Fruit fly (Drosophila melanogaster) whole organism, embryonic: ENCODE results near the gene wrm2.

Experiments
- ATbp ChIP-seq: fragments of 200-800 bp; sonication (Bioruptor generic); optimal IDR thresholded peaks from 2 replicates; lab custom pipeline; 2017; ENCODE audit warnings: missing biosample characterization, mild to moderate bottlenecking, missing genetic modification characterization, missing genetic modification reagents
- Atf3 ChIP-seq: fragments of 200-800 bp; sonication (Bioruptor generic); optimal IDR thresholded peaks from 3 replicates; lab custom pipeline; 2016; ENCODE audit warnings: missing biosample characterization, missing genetic modification characterization
- BEAF-32 ChIP-seq: fragments of 200-800 bp; sonication (Bioruptor generic); optimal IDR thresholded peaks from 3 replicates; lab custom pipeline; 2017; ENCODE audit warnings: missing biosample characterization, missing genetic modification characterization, mild to moderate bottlenecking, moderate library complexity, missing genetic modification reagents
- Bgb ChIP-seq: fragments of 200-800 bp; sonication (Bioruptor generic); IDR thresholded peaks from 2 replicates; pipeline ENCODE4 v1.3.6; 2022; ENCODE audit warnings: missing biosample characterization, missing genetic modification characterization; ENCODE audit not compliant: partially characterized antibody
- Bteb2 ChIP-seq: fragments of 200-800 bp; sonication (Bioruptor generic); optimal IDR thresholded peaks from 2 replicates; lab custom pipeline; 2016; ENCODE audit warnings: missing biosample characterization, missing genetic modification characterization
- CG10267 ChIP-seq: fragments of 200-800 bp; sonication (Bioruptor generic); optimal IDR thresholded peaks from 2 replicates; lab custom pipeline; 2018; ENCODE audit warnings: missing biosample characterization, mild to moderate bottlenecking, missing genetic modification characterization, moderate library complexity
- CG11398 ChIP-seq: fragments of 200-800 bp; sonication (Bioruptor generic); optimal IDR thresholded peaks from 2 replicates; lab custom pipeline; 2016; ENCODE audit warnings: missing biosample characterization, missing genetic modification characterization
- CG12155 ChIP-seq: fragments of 200-800 bp; sonication (Bioruptor generic); optimal IDR thresholded peaks from 3 replicates; lab custom pipeline; 2016; ENCODE audit warnings: missing biosample characterization, missing genetic modification characterization
- CG12236 ChIP-seq: fragments of 200-800 bp; sonication (Bioruptor generic); optimal IDR thresholded peaks from 2 replicates; lab custom pipeline; 2016; ENCODE audit warnings: missing biosample characterization, missing genetic modification characterization
- CG13123 ChIP-seq: fragments of 200-800 bp; sonication (Bioruptor generic); optimal IDR thresholded peaks from 2 replicates; lab custom pipeline; 2016; ENCODE audit warnings: missing biosample characterization, missing genetic modification characterization
- CG14050 ChIP-seq: fragments of 200-800 bp; sonication (Bioruptor generic); IDR thresholded peaks from 3 replicates; pipeline ENCODE4 v1.3.6; 2022; ENCODE audit warnings: missing biosample characterization, missing genetic modification characterization
- CG14710 ChIP-seq: fragments of 200-800 bp; sonication (Bioruptor generic); optimal IDR thresholded peaks from 3 replicates; lab custom pipeline; 2019; ENCODE audit warnings: missing biosample characterization, mild to moderate bottlenecking, missing genetic modification characterization, moderate library complexity
- CG14965 ChIP-seq: fragments of 200-800 bp; sonication (Bioruptor generic); optimal IDR thresholded peaks from 2 replicates; lab custom pipeline; 2016; ENCODE audit warnings: missing biosample characterization, missing genetic modification characterization, borderline replicate concordance
- CG1647 ChIP-seq: fragments of 200-800 bp; sonication (Bioruptor generic); optimal IDR thresholded peaks from 3 replicates; lab custom pipeline; 2016; ENCODE audit warnings: missing biosample characterization, missing genetic modification characterization
- CG2116 ChIP-seq: fragments of 200-800 bp; sonication (Bioruptor generic); optimal IDR thresholded peaks from 3 replicates; lab custom pipeline; 2018; ENCODE audit warnings: missing biosample characterization, mild to moderate bottlenecking, missing genetic modification characterization
- CG30403 ChIP-seq: fragments of 200-800 bp; sonication (Bioruptor generic); optimal IDR thresholded peaks from 3 replicates; lab custom pipeline; 2016; ENCODE audit warnings: missing biosample characterization, missing genetic modification characterization
- CG6791 ChIP-seq: fragments of 200-800 bp; sonication (Bioruptor generic); IDR thresholded peaks from 3 replicates; pipeline ENCODE4 v1.3.6; 2022; ENCODE audit warnings: missing biosample characterization, missing genetic modification characterization; ENCODE audit not compliant: partially characterized antibody
- CG7987 ChIP-seq: fragments of 200-800 bp; sonication (Bioruptor generic); optimal IDR thresholded peaks from 2 replicates; lab custom pipeline; 2018; ENCODE audit warnings: missing biosample characterization, mild to moderate bottlenecking, missing genetic modification characterization, moderate library complexity
- CG8089 ChIP-seq: fragments of 200-800 bp; sonication (Bioruptor generic); optimal IDR thresholded peaks from 3 replicates; lab custom pipeline; 2016; ENCODE audit warnings: missing biosample characterization, missing genetic modification characterization
- Dbx ChIP-seq: fragments of 200-800 bp; sonication (Bioruptor generic); IDR thresholded peaks from 3 replicates; pipeline ENCODE4 v1.3.6; 2022; ENCODE audit warnings: missing biosample characterization, missing genetic modification characterization
- Dref ChIP-seq: fragments of 200-800 bp; sonication (Bioruptor generic); IDR thresholded peaks from 2 replicates; pipeline ENCODE4 v1.3.6; 2022; ENCODE audit warnings: missing biosample characterization, missing genetic modification characterization
- Drgx ChIP-seq: fragments of 200-800 bp; sonication (Bioruptor generic); IDR thresholded peaks from 2 replicates; pipeline ENCODE4 v1.3.6; 2022; ENCODE audit warnings: missing biosample characterization, missing genetic modification characterization
- Gug ChIP-seq: fragments of 200-800 bp; sonication (Bioruptor generic); IDR thresholded peaks from 4 replicates; pipeline ENCODE4 v1.3.6; 2022; ENCODE audit warnings: missing biosample characterization, missing genetic modification characterization
- Hmr ChIP-seq: fragments of 200-800 bp; sonication (Bioruptor generic); optimal IDR thresholded peaks from 3 replicates; lab custom pipeline; 2017; ENCODE audit warnings: mild to moderate bottlenecking, missing biosample characterization, missing genetic modification reagents, missing genetic modification characterization
- Hsf ChIP-seq: fragments of 200-800 bp; sonication (Bioruptor generic); optimal IDR thresholded peaks from 3 replicates; lab custom pipeline; 2016; ENCODE audit warnings: missing biosample characterization, missing genetic modification characterization
- Mad ChIP-seq: fragments of 200-800 bp; sonication (Bioruptor generic); optimal IDR thresholded peaks from 2 replicates; lab custom pipeline; 2016; ENCODE audit warnings: missing biosample characterization, missing genetic modification characterization
- Max ChIP-seq: fragments of 200-800 bp; sonication (Bioruptor generic); optimal IDR thresholded peaks from 2 replicates; lab custom pipeline; 2016; ENCODE audit warnings: missing biosample characterization, mild to moderate bottlenecking, missing genetic modification characterization
- Meics ChIP-seq: fragments of 200-800 bp; sonication (Bioruptor generic); optimal IDR thresholded peaks from 2 replicates; lab custom pipeline; 2017; ENCODE audit warnings: missing biosample characterization, mild to moderate bottlenecking, missing genetic modification characterization
- NC2β ChIP-seq: fragments of 200-800 bp; sonication (Bioruptor generic); optimal IDR thresholded peaks from 2 replicates; lab custom pipeline; 2016; ENCODE audit warnings: missing biosample characterization, missing genetic modification characterization
- Oli ChIP-seq: fragments of 200-800 bp; sonication (Bioruptor generic); optimal IDR thresholded peaks from 2 replicates; lab custom pipeline; 2018; ENCODE audit warnings: missing biosample characterization, mild to moderate bottlenecking, missing genetic modification characterization, moderate library complexity
- Ravus ChIP-seq: fragments of 200-800 bp; sonication (Bioruptor generic); IDR thresholded peaks from 2 replicates; pipeline ENCODE4 v1.3.6; 2022; ENCODE audit warnings: missing biosample characterization, missing genetic modification characterization
- Scr ChIP-seq: fragments of 200-800 bp; sonication (Bioruptor generic); IDR thresholded peaks from 2 replicates; pipeline ENCODE4 v1.3.6; 2022; ENCODE audit warnings: missing biosample characterization, missing genetic modification characterization; ENCODE audit not compliant: partially characterized antibody
- TFAM ChIP-seq: fragments of 200-800 bp; sonication (Bioruptor generic); optimal IDR thresholded peaks from 2 replicates; lab custom pipeline; 2017; ENCODE audit warnings: missing biosample characterization, missing genetic modification characterization, inconsistent platforms
- Xbp1 ChIP-seq: fragments of 200-800 bp; sonication (Bioruptor generic); optimal IDR thresholded peaks from 3 replicates; lab custom pipeline; 2016; ENCODE audit warnings: missing biosample characterization, mild to moderate bottlenecking, missing genetic modification characterization
- ara ChIP-seq: fragments of 200-800 bp; sonication (Bioruptor generic); IDR thresholded peaks from 2 replicates; pipeline ENCODE4 v1.3.6; 2022; ENCODE audit warnings: missing biosample characterization, missing genetic modification characterization
- bbx ChIP-seq: fragments of 200-800 bp; sonication (Bioruptor generic); IDR thresholded peaks from 2 replicates; pipeline ENCODE4 v1.3.6; 2022; ENCODE audit warnings: missing biosample characterization, missing genetic modification characterization; ENCODE audit not compliant: partially characterized antibody
- corto ChIP-seq: fragments of 200-800 bp; sonication (Bioruptor generic); optimal IDR thresholded peaks from 2 replicates; lab custom pipeline; 2016; ENCODE audit warnings: missing biosample characterization, mild to moderate bottlenecking, missing genetic modification characterization, moderate library complexity
- danr ChIP-seq: fragments of 200-800 bp; sonication (Bioruptor generic); IDR thresholded peaks from 2 replicates; pipeline ENCODE4 v1.3.6; 2022; ENCODE audit warnings: missing biosample characterization, missing genetic modification characterization
- dati ChIP-seq: fragments of 200-800 bp; sonication (Bioruptor generic); IDR thresholded peaks from 2 replicates; pipeline ENCODE4 v1.3.6; 2022; ENCODE audit warnings: missing biosample characterization, missing genetic modification characterization
- dpn ChIP-seq, 2 experiments: fragments of 200-800 bp; sonication (Bioruptor generic); optimal IDR thresholded peaks; 3 replicates each; lab custom pipeline; 2016; ENCODE audit warnings: missing biosample characterization in 2 of 2, missing genetic modification characterization in 2 of 2
- gcm2 ChIP-seq: fragments of 200-800 bp; sonication (Bioruptor generic); optimal IDR thresholded peaks from 2 replicates; lab custom pipeline; 2016; ENCODE audit warnings: missing biosample characterization, missing genetic modification characterization
- hbn ChIP-seq: fragments of 200-800 bp; sonication (Bioruptor generic); IDR thresholded peaks from 2 replicates; pipeline ENCODE4 v1.3.6; 2022; ENCODE audit warnings: missing biosample characterization, missing genetic modification characterization; ENCODE audit not compliant: partially characterized antibody
- lola ChIP-seq, 3 experiments: fragments of >200 bp in 2 of 3; fragments of 200-800 bp in 1 of 3; sonication (Bioruptor generic) in 1 of 3; optimal IDR thresholded peaks; 2 replicates each; lab custom pipeline; 2017 to 2019; ENCODE audit warnings: missing biosample characterization in 3 of 3, missing genetic modification characterization in 3 of 3, mild to moderate bottlenecking in 1 of 3, moderate library complexity in 1 of 3
- onecut ChIP-seq: fragments of 200-800 bp; sonication (Bioruptor generic); IDR thresholded peaks from 2 replicates; pipeline ENCODE4 v1.3.6; 2022; ENCODE audit warnings: missing biosample characterization, missing genetic modification characterization
- ro ChIP-seq: fragments of 200-800 bp; sonication (Bioruptor generic); IDR thresholded peaks from 2 replicates; pipeline ENCODE4 v1.3.6; 2022; ENCODE audit warnings: missing biosample characterization, missing genetic modification characterization
- sens ChIP-seq: fragments of 200-800 bp; sonication (Bioruptor generic); peaks from one replicate; lab custom pipeline; 2016; ENCODE audit warnings: missing biosample characterization, missing genetic modification characterization
- tup ChIP-seq: fragments of 200-800 bp; sonication (Bioruptor generic); optimal IDR thresholded peaks from 2 replicates; lab custom pipeline; 2016; ENCODE audit warnings: missing biosample characterization, mild to moderate bottlenecking, missing genetic modification characterization, moderate library complexity
- usp ChIP-seq: fragments of >200 bp; optimal IDR thresholded peaks from 2 replicates; lab custom pipeline; 2017; ENCODE audit warnings: missing biosample characterization, missing genetic modification characterization
- wdn ChIP-seq: fragments of 200-800 bp; sonication (Bioruptor generic); IDR thresholded peaks from 2 replicates; pipeline ENCODE4 v1.3.6; 2022; ENCODE audit warnings: missing biosample characterization, missing genetic modification characterization

Gene wrm2

DNA sequence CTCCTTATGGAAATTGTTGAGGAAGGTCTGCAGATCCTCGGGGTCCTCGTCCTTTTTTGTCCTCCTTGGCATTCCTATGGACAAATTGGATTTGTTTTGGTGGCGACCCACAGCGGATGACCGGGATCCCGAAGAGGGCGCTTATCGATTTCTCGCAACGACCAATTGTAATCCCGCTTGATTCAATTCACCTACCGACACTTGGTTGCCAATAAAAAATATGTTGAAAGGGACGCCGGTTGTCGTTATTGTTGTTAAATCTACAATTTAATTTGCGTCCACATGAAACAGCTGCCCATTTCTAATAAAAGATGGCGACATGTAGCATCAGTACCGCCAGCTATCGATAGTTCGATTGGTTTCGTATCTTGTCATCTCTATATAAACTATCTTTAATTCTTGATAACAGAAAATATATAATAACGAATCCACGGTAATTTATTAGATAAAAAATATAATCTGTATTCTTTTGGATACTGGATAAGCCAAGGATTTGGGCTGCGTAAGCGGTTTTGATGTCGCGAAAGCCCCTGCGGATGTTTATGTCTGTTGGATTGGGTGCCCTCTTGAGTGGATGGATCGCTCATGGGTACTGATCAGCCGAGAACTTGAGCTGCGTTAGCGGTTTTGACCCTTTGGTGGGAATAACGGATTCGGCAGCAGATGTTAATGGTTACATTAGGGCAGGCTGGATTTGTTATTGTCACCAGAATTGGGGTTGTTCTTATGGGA, 21.5 kb upstream of the wrm2 start, which contains the start of gene CTCF (continued):
- TF ChIP-seq Bteb2, result peak; percentile 5
- TF ChIP-seq Max (GFP tag; lab: Kevin White, UChicago), result peak; percentile 73
- peak; percentile 6; the same call in 1 of the 4 replicates for TF ChIP-seq Gug (GFP tag; lab: Robert Waterston, UW)
- peak; percentile 68; the same call in 1 of the 3 replicates for TF ChIP-seq CG6791 (GFP tag; lab: Robert Waterston, UW)
- TF ChIP-seq CG14050 (GFP tag; lab: Robert Waterston, UW), result no peak
- TF ChIP-seq dpn (GFP tag; optimal IDR thresholded peaks at IDR 0.05; lab: Kevin White, UChicago), result peak; percentile 53 to 59
- TF ChIP-seq CG30403 (GFP tag; lab: Kevin White, UChicago), result peak; percentile 43
- peak; percentile 85 for TF ChIP-seq BEAF-32
- peak; percentile 73 for TF ChIP-seq Bgb (GFP tag; lab: Robert Waterston, UW)
- TF ChIP-seq NC2β (GFP tag; lab: Kevin White, UChicago), result peak; percentile 38
- peak; percentile 2 for TF ChIP-seq CG8089 (GFP tag; lab: Kevin White, UChicago)
- no peak for TF ChIP-seq tup (GFP tag; lab: Kevin White, UChicago)
- TF ChIP-seq Mad (GFP tag; lab: Kevin White, UChicago), result peak; percentile 17
- TF ChIP-seq hbn (GFP tag; lab: Robert Waterston, UW), result peak; percentile 61
- peak; percentile 26; the same call in 1 of the 2 replicates for TF ChIP-seq Drgx (GFP tag; lab: Robert Waterston, UW)
- TF ChIP-seq CG10267 (tag; lab: Kevin White, UChicago), result peak; percentile 62
- TF ChIP-seq danr (GFP tag; lab: Robert Waterston, UW), result no peak
- peak; percentile 32 for TF ChIP-seq Oli (tag; lab: Kevin White, UChicago)
- TF ChIP-seq Ravus (GFP tag; lab: Robert Waterston, UW), result no peak
- no peak for TF ChIP-seq CG14965 (GFP tag; lab: Kevin White, UChicago)
- no peak for TF ChIP-seq Hmr
- TF ChIP-seq CG2116 (GFP tag; lab: Kevin White, UChicago), result peak; percentile 73
- no peak for TF ChIP-seq usp (GFP tag; lab: Kevin White, UChicago)
- peak; percentile 77 for TF ChIP-seq Meics (GFP tag; lab: Kevin White, UChicago)
- TF ChIP-seq CG12236 (GFP tag; lab: Kevin White, UChicago), result no peak
- TF ChIP-seq sens, result peak; percentile 87
- no peak for TF ChIP-seq corto (GFP tag; lab: Kevin White, UChicago)
- TF ChIP-seq ara (GFP tag; lab: Robert Waterston, UW), result 0 out of 2 replicates have a peak, but pooled peaks have one; percentile 39
- peak; percentile 91 for TF ChIP-seq bbx (GFP tag; lab: Robert Waterston, UW)
- TF ChIP-seq CG12155, result peak; percentile 30
- no peak for TF ChIP-seq wdn (GFP tag; lab: Robert Waterston, UW)
- peak; percentile 3 for TF ChIP-seq CG11398 (GFP tag; lab: Kevin White, UChicago)
- peak; percentile 3 for TF ChIP-seq CG7987 (GFP tag; lab: Kevin White, UChicago)
- TF ChIP-seq CG14710 (tag; lab: Kevin White, UChicago), result peak; percentile 50
- peak; percentile 57 for TF ChIP-seq Xbp1
- TF ChIP-seq CG1647, result peak; percentile 17
- peak; percentile 89 for TF ChIP-seq onecut (GFP tag; lab: Robert Waterston, UW)
- TF ChIP-seq dati (GFP tag; lab: Robert Waterston, UW), result no peak
- peak; percentile 80 for TF ChIP-seq Scr (GFP tag; lab: Robert Waterston, UW)
- TF ChIP-seq Dbx (GFP tag; lab: Robert Waterston, UW), result 0 out of 3 replicates have a peak, but pooled peaks have one; percentile 23
- TF ChIP-seq ATbp (GFP tag; lab: Kevin White, UChicago), result no peak
- no peak for TF ChIP-seq gcm2 (GFP tag; lab: Kevin White, UChicago)
- no peak for TF ChIP-seq TFAM (GFP tag; lab: Kevin White, UChicago)
- TF ChIP-seq ro (GFP tag; lab: Robert Waterston, UW), result no peak
- no peak for TF ChIP-seq CG13123 (GFP tag; lab: Kevin White, UChicago)
- TF ChIP-seq Dref (GFP tag; lab: Robert Waterston, UW), result peak; percentile 76
- TF ChIP-seq lola (GFP tag; optimal IDR thresholded peaks at IDR 0.05; lab: Kevin White, UChicago), result peak in 1 of 3 experiments; percentile 16
- peak; percentile 20 for TF ChIP-seq Atf3 (GFP tag; lab: Kevin White, UChicago)
- TF ChIP-seq Hsf (GFP tag; lab: Kevin White, UChicago), result peak; percentile 62
